Worm (Caenorhabditis elegans): ENCODE data around the gene ifta-2.
"Not testable (repeated sequence)": the region's sequence is repeated elsewhere in the genome, so short reads cannot be mapped to it uniquely, and the experiment has no call there.

ifta-2 gene

ce11 chrIV:17308211-17308610 is 6.4 kb upstream of the ifta-2 start, which contains the start of gene T28F3.9:
T28F3.9 (plus strand) TSS chrIV:17308511.
- no peak for TF ChIP-seq drap-1 (GFP tag; optimal IDR thresholded peaks at IDR 0.05)
- no peak for TF ChIP-seq nhr-237 (tag; optimal IDR thresholded peaks at IDR 0.05)
- no peak for TF ChIP-seq hlh-1 (tag; optimal IDR thresholded peaks at IDR 0.05)
- no peak for TF ChIP-seq lin-32 (GFP tag; optimal IDR thresholded peaks at IDR 0.05)
- TF ChIP-seq M03D4.4 (tag; optimal IDR thresholded peaks at IDR 0.05): no peak
- no peak for TF ChIP-seq mls-2 (tag; optimal IDR thresholded peaks at IDR 0.05)
- no peak for TF ChIP-seq mab-5 (tag; optimal IDR thresholded peaks at IDR 0.05)
- no peak for TF ChIP-seq cnd-1 (tag; optimal IDR thresholded peaks at IDR 0.05)

- TF ChIP-seq flh-1 (GFP tag; optimal IDR thresholded peaks at IDR 0.05); drap-1 (GFP tag; optimal IDR thresholded peaks at IDR 0.05); nhr-2 (tag; optimal IDR thresholded peaks at IDR 0.05): not testable (repeated sequence)
These were observed 5.4 kb upstream of the ifta-2 start, which contains the start of gene T28F3.8 for ce11 chrIV:17307223-17307622. T28F3.8 (minus strand) TSS chrIV:17307323.

DNA sequence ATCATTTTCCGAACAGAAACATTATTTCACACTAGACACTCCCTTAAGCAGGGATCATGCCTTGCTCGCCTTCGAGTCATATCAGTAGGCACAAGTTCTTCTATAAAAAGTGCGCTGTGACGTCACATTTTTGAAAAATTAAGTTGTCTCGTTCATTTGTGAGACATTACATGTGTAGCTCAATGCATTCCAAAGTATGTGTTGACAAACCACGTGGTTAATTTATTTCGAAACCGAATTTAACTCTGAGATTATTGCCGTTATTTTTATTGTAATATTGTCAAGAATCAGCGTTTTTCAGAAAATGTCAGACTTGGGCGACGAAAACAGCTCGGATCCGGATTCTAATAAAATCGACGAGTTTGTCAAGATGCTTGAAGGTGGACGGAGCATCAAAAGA is 7.3 kb downstream of the ifta-2 start, which contains the start of gene T28F3.5:
Gene T28F3.5 (plus strand): TSS at position 301 of the 400 bp plus-strand sequence.
- TF ChIP-seq mep-1 (tag; optimal IDR thresholded peaks at IDR 0.05) (no peak), nhr-2 (tag; optimal IDR thresholded peaks at IDR 0.05) (no peak), unc-62 (GFP tag; optimal IDR thresholded peaks at IDR 0.05) (no peak), lsy-2 (tag; optimal IDR thresholded peaks at IDR 0.05) (no peak), ceh-39 (tag; optimal IDR thresholded peaks at IDR 0.05) (no peak), zip-8 (tag; optimal IDR thresholded peaks at IDR 0.05) (no peak), sptf-1 (tag; optimal IDR thresholded peaks at IDR 0.05) (no peak), flh-1 (GFP tag; optimal IDR thresholded peaks at IDR 0.05) (no peak), drap-1 (GFP tag; optimal IDR thresholded peaks at IDR 0.05) (no peak)

DNA sequence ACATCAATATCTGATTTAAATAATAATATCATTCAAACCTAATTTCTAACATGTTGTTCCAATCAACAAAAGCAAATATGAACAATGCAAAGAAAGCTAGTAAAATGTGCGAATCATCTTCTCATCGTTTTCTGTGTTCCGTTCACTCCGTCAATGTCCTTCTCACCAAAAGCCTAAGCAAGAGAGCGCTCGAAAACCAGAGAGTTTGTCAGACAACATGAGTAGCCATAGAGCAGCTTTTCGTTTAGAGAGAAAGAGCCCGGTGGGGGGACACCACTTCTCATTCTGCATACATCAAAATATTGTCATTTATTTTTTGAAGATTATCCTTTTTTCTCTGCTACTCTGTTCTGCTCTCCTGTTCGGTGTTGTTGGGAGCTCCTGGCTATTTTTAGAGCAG is 8.2 kb downstream of the ifta-2 start:
- TF ChIP-seq ztf-11 (tag; optimal IDR thresholded peaks at IDR 0.05): no peak
- no peak for TF ChIP-seq ceh-83 (GFP tag; optimal IDR thresholded peaks at IDR 0.05)
- TF ChIP-seq lin-13 (tag; optimal IDR thresholded peaks at IDR 0.05): no peak
- TF ChIP-seq elt-1 (tag; optimal IDR thresholded peaks at IDR 0.05; ENCODE audit: borderline replicate concordance, insufficient read depth): no peak
- TF ChIP-seq sptf-1 (tag; optimal IDR thresholded peaks at IDR 0.05): no peak
- TF ChIP-seq flh-1 (GFP tag; optimal IDR thresholded peaks at IDR 0.05): no peak
- TF ChIP-seq drap-1 (GFP tag; optimal IDR thresholded peaks at IDR 0.05): no peak
- no peak for TF ChIP-seq ham-2 (GFP tag; optimal IDR thresholded peaks at IDR 0.05)
- no peak for TF ChIP-seq M03D4.4 (tag; optimal IDR thresholded peaks at IDR 0.05)
- TF ChIP-seq nhr-76 (tag; optimal IDR thresholded peaks at IDR 0.05): no peak
- TF ChIP-seq mab-5 (tag; optimal IDR thresholded peaks at IDR 0.05): no peak
- no peak for TF ChIP-seq nhr-12 (tag; optimal IDR thresholded peaks at IDR 0.05)
- no peak for TF ChIP-seq nhr-28 (tag; optimal IDR thresholded peaks at IDR 0.05)
- TF ChIP-seq bed-3 (GFP tag; optimal IDR thresholded peaks at IDR 0.05): no peak
- TF ChIP-seq pha-4 (tag; optimal IDR thresholded peaks at IDR 0.05): peak; percentile 14
- peak; percentile 19 for TF ChIP-seq unc-120 (tag; optimal IDR thresholded peaks at IDR 0.05; ENCODE audit: poor library complexity, severe bottlenecking)
- TF ChIP-seq tbx-8 (GFP tag; optimal IDR thresholded peaks at IDR 0.05): no peak
- TF ChIP-seq blmp-1 (tag; optimal IDR thresholded peaks at IDR 0.05): no peak
- TF ChIP-seq lin-32 (GFP tag; optimal IDR thresholded peaks at IDR 0.05): no peak
- no peak for TF ChIP-seq unc-39 (tag; optimal IDR thresholded peaks at IDR 0.05)
- no peak for TF ChIP-seq cnd-1 (tag; optimal IDR thresholded peaks at IDR 0.05)
- TF ChIP-seq hlh-1 (tag; optimal IDR thresholded peaks at IDR 0.05): peak; percentile 20
- TF ChIP-seq unc-62 (GFP tag; optimal IDR thresholded peaks at IDR 0.05): no peak
- TF ChIP-seq mls-2 (tag; optimal IDR thresholded peaks at IDR 0.05): no peak
- TF ChIP-seq ceh-43 (GFP tag; optimal IDR thresholded peaks at IDR 0.05): no peak
- no peak for TF ChIP-seq zip-8 (tag; optimal IDR thresholded peaks at IDR 0.05)

DNA sequence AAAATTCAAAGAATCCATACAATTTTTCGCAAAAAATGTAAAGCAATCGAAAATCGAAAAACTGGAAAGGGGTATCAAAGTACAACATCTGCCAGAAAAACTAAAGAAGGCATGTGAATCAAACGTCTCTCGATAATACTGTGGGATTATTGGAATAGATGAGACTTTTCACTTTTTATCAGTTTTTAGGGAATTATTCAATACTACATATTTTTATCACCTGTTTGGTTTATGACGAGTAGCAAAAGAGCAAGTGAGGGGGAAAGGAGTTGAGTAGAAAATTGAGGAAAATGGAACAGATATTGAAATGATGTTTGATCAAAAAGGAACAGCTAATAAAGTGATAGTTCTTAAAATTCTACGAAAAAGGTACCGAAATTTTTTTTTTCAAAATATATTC is 8.8 kb downstream of the ifta-2 start:
- TF ChIP-seq ceh-43 (GFP tag; optimal IDR thresholded peaks at IDR 0.05): no peak
- no peak for TF ChIP-seq bed-3 (GFP tag; optimal IDR thresholded peaks at IDR 0.05)
- no peak for TF ChIP-seq blmp-1 (tag; optimal IDR thresholded peaks at IDR 0.05)
- no peak for TF ChIP-seq elt-3 (tag; optimal IDR thresholded peaks at IDR 0.05)
- no peak for TF ChIP-seq ztf-11 (tag; optimal IDR thresholded peaks at IDR 0.05)
- TF ChIP-seq ceh-83 (GFP tag; optimal IDR thresholded peaks at IDR 0.05): no peak
- no peak for TF ChIP-seq unc-39 (tag; optimal IDR thresholded peaks at IDR 0.05)
- TF ChIP-seq mab-5 (tag; optimal IDR thresholded peaks at IDR 0.05): no peak
- no peak for TF ChIP-seq ceh-39 (tag; optimal IDR thresholded peaks at IDR 0.05)
